Worm (Caenorhabditis elegans) whole organism, L4 larva: ENCODE results near the gene F14D2.8.

Source experiments
- F26F4.8 ChIP-seq: fragments of 200-800 bp; sonication (Bioruptor generic); conservative IDR thresholded peaks from 2 replicates; pipeline ENCODE4 v1.3.6; 2022; ENCODE audit warnings: missing genetic modification characterization, missing compliant biosample characterization
- F44E2.7 ChIP-seq: fragments of 200-800 bp; sonication (Bioruptor generic); IDR thresholded peaks from 2 replicates; pipeline ENCODE4 v2.1.2; 2022; ENCODE audit warnings: missing genetic modification characterization, missing compliant biosample characterization
- F49E8.2 ChIP-seq: sonication (generic microtip); optimal IDR thresholded peaks from 2 replicates; lab custom pipeline; 2016; ENCODE audit warnings: missing compliant biosample characterization, mild to moderate bottlenecking, missing genetic modification characterization, borderline replicate concordance
- Y48G9A.11 ChIP-seq: fragments of 200-800 bp; sonication (Bioruptor generic); IDR thresholded peaks from 2 replicates; pipeline ENCODE4 v1.3.6; 2022; ENCODE audit warnings: missing genetic modification reagents, missing genetic modification characterization, missing compliant biosample characterization
- Y75B8A.6 ChIP-seq: fragments of 200-800 bp; sonication (Bioruptor generic); IDR thresholded peaks from 2 replicates; pipeline ENCODE4 v1.3.6; 2022; ENCODE audit warnings: missing genetic modification reagents, missing genetic modification characterization, missing compliant biosample characterization
- aly-2 ChIP-seq: sonication (generic microtip); optimal IDR thresholded peaks from 2 replicates; lab custom pipeline; 2018; ENCODE audit warnings: missing biosample characterization, missing genetic modification characterization
- ceh-32 ChIP-seq: sonication (generic microtip); optimal IDR thresholded peaks from 2 replicates; lab custom pipeline; 2016; ENCODE audit warnings: mild to moderate bottlenecking, missing genetic modification characterization, missing compliant biosample characterization; ENCODE audit not compliant: poor library complexity
- ceh-62 ChIP-seq: sonication (generic microtip); optimal IDR thresholded peaks from 2 replicates; lab custom pipeline; 2017; ENCODE audit warnings: missing biosample characterization, missing genetic modification characterization
- ceh-82 ChIP-seq: sonication (generic microtip); optimal IDR thresholded peaks from 2 replicates; lab custom pipeline; 2017; ENCODE audit warnings: missing biosample characterization, missing genetic modification characterization
- ctbp-1 ChIP-seq: fragments of 200-800 bp; sonication (Bioruptor generic); IDR thresholded peaks from 2 replicates; pipeline ENCODE4 v1.3.6; 2022; ENCODE audit warnings: missing genetic modification reagents, missing genetic modification characterization, missing compliant biosample characterization
- daf-8 ChIP-seq: fragments of 200-800 bp; sonication (Bioruptor generic); IDR thresholded peaks from 2 replicates; pipeline ENCODE4 v1.3.6; 2022; ENCODE audit warnings: missing genetic modification characterization, missing compliant biosample characterization
- dmd-6 ChIP-seq: fragments of 200-800 bp; sonication (Bioruptor generic); IDR thresholded peaks from 2 replicates; pipeline ENCODE4 v1.3.6; 2022; ENCODE audit warnings: missing genetic modification reagents, missing genetic modification characterization, missing compliant biosample characterization
- dmd-9 ChIP-seq: fragments of 200-800 bp; sonication (Bioruptor generic); IDR thresholded peaks from 2 replicates; pipeline ENCODE4 v1.3.6; 2022; ENCODE audit warnings: missing genetic modification reagents, missing genetic modification characterization, missing compliant biosample characterization
- duxl-1 ChIP-seq: sonication (generic microtip); optimal IDR thresholded peaks from 2 replicates; lab custom pipeline; 2016; ENCODE audit warnings: mild to moderate bottlenecking, missing genetic modification characterization, moderate library complexity, missing compliant biosample characterization; ENCODE audit not compliant: poor library complexity
- fkh-10 ChIP-seq: fragments of 150-350 bp; optimal IDR thresholded peaks from 2 replicates; lab custom pipeline; 2014; ENCODE audit warnings: missing biosample characterization, missing genetic modification reagents, missing genetic modification characterization
- gei-8 ChIP-seq: fragments of 200-800 bp; sonication (Bioruptor generic); optimal IDR thresholded peaks from 2 replicates; lab custom pipeline; 2018; ENCODE audit warnings: mild to moderate bottlenecking, missing genetic modification characterization, missing compliant biosample characterization
- hif-1 ChIP-seq, 2 experiments: sonication (generic microtip); optimal IDR thresholded peaks; 2 replicates each; lab custom pipeline; 2016 to 2017; ENCODE audit warnings: missing compliant biosample characterization in 2 of 2, missing genetic modification characterization in 2 of 2, missing genetic modification reagents in 2 of 2, missing genotype in 2 of 2, mild to moderate bottlenecking in 1 of 2
- lin-1 ChIP-seq: fragments of 200-800 bp; sonication (Bioruptor generic); IDR thresholded peaks from 2 replicates; pipeline ENCODE4 v1.3.6; 2022; ENCODE audit warnings: missing genetic modification reagents, missing genetic modification characterization, missing compliant biosample characterization
- lin-13 ChIP-seq: fragments of 150-350 bp; optimal IDR thresholded peaks from 2 replicates; lab custom pipeline; 2014; ENCODE audit warnings: missing biosample characterization, missing genetic modification reagents, missing genetic modification characterization
- lir-3 ChIP-seq: sonication (generic microtip); optimal IDR thresholded peaks from 2 replicates; lab custom pipeline; 2016; ENCODE audit warnings: mild to moderate bottlenecking, missing genetic modification characterization, missing compliant biosample characterization
- madf-5 ChIP-seq, 2 experiments: fragments of 200-800 bp; sonication (Bioruptor generic); IDR thresholded peaks; 2 replicates each; pipeline ENCODE4 v1.3.6; 2022; ENCODE audit warnings: missing compliant biosample characterization in 2 of 2, missing genetic modification characterization in 2 of 2
- mdt-29 ChIP-seq: fragments of 200-800 bp; sonication (Bioruptor generic); IDR thresholded peaks from 2 replicates; pipeline ENCODE4 v1.3.6; 2022; ENCODE audit warnings: missing genetic modification reagents, missing genetic modification characterization, missing compliant biosample characterization
- mes-2 ChIP-seq: sonication (generic microtip); optimal IDR thresholded peaks from 2 replicates; lab custom pipeline; 2016; ENCODE audit warnings: missing genotype, mild to moderate bottlenecking, missing genetic modification characterization, missing compliant biosample characterization; ENCODE audit not compliant: poor library complexity, severe bottlenecking
- nhr-102 ChIP-seq: sonication (generic microtip); optimal IDR thresholded peaks from 2 replicates; lab custom pipeline; 2016; ENCODE audit warnings: mild to moderate bottlenecking, missing genetic modification characterization, moderate library complexity, missing compliant biosample characterization
- nhr-111 ChIP-seq: fragments of 200-800 bp; sonication (Bioruptor generic); optimal IDR thresholded peaks from 2 replicates; lab custom pipeline; 2018; ENCODE audit warnings: mild to moderate bottlenecking, missing genetic modification characterization, missing compliant biosample characterization
- nhr-237 ChIP-seq: sonication (generic microtip); optimal IDR thresholded peaks from 2 replicates; lab custom pipeline; 2017; ENCODE audit warnings: missing biosample characterization, missing genetic modification characterization
- nhr-25 ChIP-seq: sonication (generic microtip); optimal IDR thresholded peaks from 2 replicates; lab custom pipeline; 2017; ENCODE audit warnings: missing genetic modification characterization, mild to moderate bottlenecking, missing compliant biosample characterization, antibody characterized with exemption, moderate library complexity, borderline replicate concordance; ENCODE audit not compliant: insufficient read depth
- nhr-42 ChIP-seq: fragments of 200-800 bp; sonication (Bioruptor generic); IDR thresholded peaks from 2 replicates; pipeline ENCODE4 v1.3.6; 2022; ENCODE audit warnings: missing genetic modification characterization, missing compliant biosample characterization
- nhr-77 ChIP-seq: fragments of 150-350 bp; optimal IDR thresholded peaks from 2 replicates; lab custom pipeline; 2014; ENCODE audit warnings: missing biosample characterization, missing genetic modification characterization
- pha-4 ChIP-seq, 2 experiments: fragments of 150-350 bp in 1 of 2; fragments of 200-800 bp in 1 of 2; sonication (Bioruptor generic) in 1 of 2; IDR thresholded peaks in 1 of 2; optimal IDR thresholded peaks in 1 of 2; 2 replicates each; pipeline versions ENCODE4 v1.3.6 to Lab custom; 2014 to 2022; ENCODE audit warnings: missing genetic modification characterization in 2 of 2, missing genetic modification reagents in 2 of 2, missing biosample characterization in 1 of 2, missing compliant biosample characterization in 1 of 2
- rbr-2 ChIP-seq: sonication (generic microtip); optimal IDR thresholded peaks from 2 replicates; lab custom pipeline; 2016; ENCODE audit warnings: missing genotype, missing genetic modification characterization, missing compliant biosample characterization
- set-16 ChIP-seq: fragments of 200-800 bp; sonication (Bioruptor generic); IDR thresholded peaks from 2 replicates; pipeline ENCODE4 v1.3.6; 2022; ENCODE audit warnings: missing genetic modification reagents, missing genetic modification characterization, missing compliant biosample characterization
- skn-1 ChIP-seq: fragments of 150-350 bp; optimal IDR thresholded peaks from 2 replicates; lab custom pipeline; 2014; ENCODE audit warnings: missing biosample characterization, missing genetic modification characterization
- snpc-4 ChIP-seq: fragments of 150-350 bp; optimal IDR thresholded peaks from 2 replicates; lab custom pipeline; 2014; ENCODE audit warnings: missing biosample characterization, missing genetic modification characterization
- unc-62 ChIP-seq, 3 experiments: fragments of 150-350 bp in 1 of 3; sonication (generic microtip); optimal IDR thresholded peaks in 2 of 3; peaks in 1 of 3; 1 replicate in 1 of 3; 2 replicates in 2 of 3; lab custom pipeline; 2014 to 2017; ENCODE audit warnings: missing biosample characterization in 3 of 3, missing genetic modification characterization in 3 of 3, missing genetic modification reagents in 3 of 3, missing genotype in 1 of 3
- zfp-2 ChIP-seq: sonication (generic microtip); optimal IDR thresholded peaks from 2 replicates; lab custom pipeline; 2016; ENCODE audit warnings: mild to moderate bottlenecking, missing genetic modification characterization, missing compliant biosample characterization
- ztf-11 ChIP-seq: fragments of 150-350 bp; optimal IDR thresholded peaks from 2 replicates; lab custom pipeline; 2014; ENCODE audit warnings: missing biosample characterization, missing genetic modification characterization

The F14D2.8 gene

ce11 chrII:3375302-3375701 is 25.6 kb upstream of the F14D2.8 start:
- no peak for TF ChIP-seq nhr-25
- no peak for TF ChIP-seq lir-3 (tag; lab: Kevin White, UChicago)
- TF ChIP-seq Y75B8A.6 (GFP tag; lab: Robert Waterston, UW) = no peak
- TF ChIP-seq daf-8 = no peak
- TF ChIP-seq ceh-82 = no peak
- TF ChIP-seq unc-62 (GFP tag; optimal IDR thresholded peaks at IDR 0.05 in 1 of 2; lab: Kevin White, UChicago) = peak in 1 of 2 experiments; percentile 92
- TF ChIP-seq unc-62 (tag; optimal IDR thresholded peaks at IDR 0.05; lab: Kevin White, UChicago) = no peak

ce11 chrII:3374779-3375178 is 25.1 kb upstream of the F14D2.8 start, which contains the start of gene bath-10:
TSS of gene bath-10 (plus strand) at chrII:3375079.
- TF ChIP-seq F49E8.2 (tag; lab: Kevin White, UChicago) (no peak), ceh-62 (no peak), snpc-4 (no peak), hif-1 (tag; optimal IDR thresholded peaks at IDR 0.05; lab: Kevin White, UChicago) (no peak), mdt-29 (no peak), aly-2 (tag; lab: Kevin White, UChicago) (no peak), Y48G9A.11 (GFP tag; lab: Robert Waterston, UW) (no peak), nhr-77 (tag; lab: Kevin White, UChicago) (no peak), ztf-11 (no peak)
- TF ChIP-seq, all 104 proteins: peak for 0

- TF ChIP-seq daf-8 (no peak), madf-5 (GFP tag; IDR thresholded peaks at IDR 0.05; lab: Robert Waterston, UW) (no peak), zfp-2 (no peak), lin-13 (GFP tag; lab: Kevin White, UChicago) (no peak), rbr-2 (tag; lab: Kevin White, UChicago) (no peak), ceh-62 (no peak), set-16 (GFP tag; lab: Robert Waterston, UW) (no peak)
Measured at ce11 chrII:3373875-3374274, 24.2 kb upstream of the F14D2.8 start.

ce11 chrII:3371010-3371409 is 21.3 kb upstream of the F14D2.8 start, which contains the start of gene bath-23:
TSS of gene bath-23 (plus strand) at chrII:3371310.
- TF ChIP-seq daf-8 = no peak
- TF ChIP-seq dmd-9 (GFP tag; lab: Robert Waterston, UW) = no peak
- TF ChIP-seq gei-8 = no peak
- TF ChIP-seq nhr-102 (tag; lab: Kevin White, UChicago) = no peak
- TF ChIP-seq skn-1 (tag; lab: Kevin White, UChicago) = no peak
- TF ChIP-seq Y48G9A.11 (GFP tag; lab: Robert Waterston, UW) = no peak
- TF ChIP-seq zfp-2 = no peak
- no peak for TF ChIP-seq pha-4 (GFP tag; IDR thresholded peaks at IDR 0.05; lab: Robert Waterston, UW)
- no peak for TF ChIP-seq pha-4 (tag; optimal IDR thresholded peaks at IDR 0.05; lab: Kevin White, UChicago)
- TF ChIP-seq lin-1 (GFP tag; lab: Robert Waterston, UW) = no peak
- no peak for TF ChIP-seq nhr-111
- no peak for TF ChIP-seq F44E2.7 (GFP tag; lab: Robert Waterston, UW)
- no peak for TF ChIP-seq nhr-42 (GFP tag; lab: Robert Waterston, UW)
- no peak for TF ChIP-seq ceh-82
- TF ChIP-seq ceh-32 (tag; lab: Kevin White, UChicago) = no peak
- no peak for TF ChIP-seq mes-2 (tag; lab: Kevin White, UChicago)
- TF ChIP-seq dmd-6 = no peak
- TF ChIP-seq nhr-237 (tag; lab: Kevin White, UChicago) = no peak

- TF ChIP-seq fkh-10 (GFP tag; lab: Kevin White, UChicago) (no peak), duxl-1 (tag; lab: Kevin White, UChicago) (peak; percentile 97), ctbp-1 (GFP tag; lab: Robert Waterston, UW) (no peak), nhr-77 (tag; lab: Kevin White, UChicago) (no peak), ceh-62 (no peak), F26F4.8 (no peak)
Measured at ce11 chrII:3370061-3370460, 20.4 kb upstream of the F14D2.8 start, which contains the start of gene Y49F6C.8. TSS of gene Y49F6C.8 (minus strand) at chrII:3370111.
